Worm (Caenorhabditis elegans): ENCODE measurements around the gene snap-1.

- TF ChIP-seq lsy-2 (tag; optimal IDR thresholded peaks at IDR 0.05) (no peak), ztf-11 (tag; optimal IDR thresholded peaks at IDR 0.05) (no peak), mdl-1 (tag; optimal IDR thresholded peaks at IDR 0.05) (no peak), nhr-6 (tag; optimal IDR thresholded peaks at IDR 0.05) (no peak), aly-2 (tag; optimal IDR thresholded peaks at IDR 0.05) (no peak), ZK546.5 (tag; optimal IDR thresholded peaks at IDR 0.05) (no peak), lin-39 (tag; optimal IDR thresholded peaks at IDR 0.05) (no peak), zag-1 (tag; optimal IDR thresholded peaks at IDR 0.05) (no peak), nhr-11 (tag; optimal IDR thresholded peaks at IDR 0.05) (no peak), sem-4 (tag; optimal IDR thresholded peaks at IDR 0.05) (no peak), lin-11 (tag; optimal IDR thresholded peaks at IDR 0.05) (no peak), snpc-4 (tag; optimal IDR thresholded peaks at IDR 0.05) (no peak), fos-1 (tag; optimal IDR thresholded peaks at IDR 0.05) (no peak)
Measured at ce11 chrV:8144515-8144914, 14.1 kb downstream of the snap-1 start.

Data from whole organism, L2 larva.